Fruit fly (Drosophila melanogaster) whole organism, embryonic: ENCODE measurements around the gene CG31867.

Source experiments
- Adf1 ChIP-seq: fragments of 200-800 bp; sonication (Bioruptor generic); IDR thresholded peaks from 2 replicates; pipeline ENCODE4 v1.3.6; 2022; ENCODE audit warnings: missing biosample characterization, missing genetic modification characterization
- CG11723 ChIP-seq: fragments of 200-800 bp; sonication (Bioruptor generic); optimal IDR thresholded peaks from 2 replicates; lab custom pipeline; 2017; ENCODE audit warnings: missing biosample characterization, mild to moderate bottlenecking, missing genetic modification characterization
- CG12071 ChIP-seq: fragments of 200-800 bp; sonication (Bioruptor generic); optimal IDR thresholded peaks from 3 replicates; lab custom pipeline; 2018; ENCODE audit warnings: missing biosample characterization, mild to moderate bottlenecking, missing genetic modification characterization
- CG1529 ChIP-seq: fragments of 200-800 bp; sonication (Bioruptor generic); optimal IDR thresholded peaks from 3 replicates; lab custom pipeline; 2018; ENCODE audit warnings: missing biosample characterization, missing genetic modification characterization
- CG1603 ChIP-seq: fragments of 200-800 bp; sonication (Bioruptor generic); optimal IDR thresholded peaks from 2 replicates; lab custom pipeline; 2019; ENCODE audit warnings: missing biosample characterization, mild to moderate bottlenecking, missing genetic modification characterization, moderate library complexity
- CG17186 ChIP-seq: fragments of 200-800 bp; sonication (Bioruptor generic); optimal IDR thresholded peaks from 3 replicates; lab custom pipeline; 2017; ENCODE audit warnings: missing biosample characterization, missing genetic modification reagents, missing genetic modification characterization
- CG31441 ChIP-seq: fragments of 200-800 bp; sonication (Bioruptor generic); IDR thresholded peaks from 2 replicates; pipeline ENCODE4 v1.3.6; 2022; ENCODE audit warnings: missing biosample characterization, missing genetic modification characterization
- CG34376 ChIP-seq: fragments of 200-800 bp; sonication (Bioruptor generic); optimal IDR thresholded peaks from 2 replicates; lab custom pipeline; 2018; ENCODE audit warnings: missing biosample characterization, mild to moderate bottlenecking, missing genetic modification characterization
- CG3847 ChIP-seq: fragments of 200-800 bp; sonication (Bioruptor generic); IDR thresholded peaks from 2 replicates; pipeline ENCODE4 v1.3.6; 2022; ENCODE audit warnings: missing biosample characterization, missing genetic modification characterization
- CG4360 ChIP-seq: fragments of 200-800 bp; sonication (Bioruptor generic); IDR thresholded peaks from 2 replicates; pipeline ENCODE4 v1.3.6; 2022; ENCODE audit warnings: missing biosample characterization, missing genetic modification characterization
- CG6683 ChIP-seq: fragments of 200-800 bp; sonication (Bioruptor generic); optimal IDR thresholded peaks from 2 replicates; lab custom pipeline; 2017; ENCODE audit warnings: missing biosample characterization, mild to moderate bottlenecking, missing genetic modification characterization, missing genetic modification reagents
- CG7271 ChIP-seq: fragments of 200-800 bp; sonication (Bioruptor generic); optimal IDR thresholded peaks from 2 replicates; lab custom pipeline; 2018; ENCODE audit warnings: missing biosample characterization, mild to moderate bottlenecking, missing genetic modification characterization, moderate library complexity
- Dfd ChIP-seq, 2 experiments: fragments of >200 bp; optimal IDR thresholded peaks; 2 replicates each; lab custom pipeline; 2017; ENCODE audit warnings: missing biosample characterization in 2 of 2, missing genetic modification characterization in 2 of 2
- Drgx ChIP-seq: fragments of 200-800 bp; sonication (Bioruptor generic); IDR thresholded peaks from 2 replicates; pipeline ENCODE4 v1.3.6; 2022; ENCODE audit warnings: missing biosample characterization, missing genetic modification characterization
- HLH4C ChIP-seq: fragments of 200-800 bp; sonication (Bioruptor generic); IDR thresholded peaks from 3 replicates; pipeline ENCODE4 v1.3.6; 2022; ENCODE audit warnings: missing biosample characterization, missing genetic modification characterization; ENCODE audit not compliant: partially characterized antibody
- Lim3 ChIP-seq: fragments of 200-800 bp; sonication (Bioruptor generic); IDR thresholded peaks from 2 replicates; pipeline ENCODE4 v1.3.6; 2022; ENCODE audit warnings: missing biosample characterization, missing genetic modification characterization
- Myb ChIP-seq: fragments of 200-800 bp; sonication (Bioruptor generic); optimal IDR thresholded peaks from 2 replicates; lab custom pipeline; 2016; ENCODE audit warnings: missing biosample characterization, missing genetic modification characterization
- Nf-YB ChIP-seq: fragments of 200-800 bp; sonication (Bioruptor generic); optimal IDR thresholded peaks from 3 replicates; lab custom pipeline; 2019; ENCODE audit warnings: missing biosample characterization, mild to moderate bottlenecking, missing genetic modification characterization, moderate library complexity
- Pdp1 ChIP-seq, 2 experiments: fragments of 200-800 bp; sonication (Bioruptor generic); optimal IDR thresholded peaks; 3 replicates each; lab custom pipeline; 2016; ENCODE audit warnings: missing biosample characterization in 2 of 2, missing genetic modification characterization in 2 of 2, mild to moderate bottlenecking in 1 of 2, moderate library complexity in 1 of 2
- Side ChIP-seq: fragments of 200-800 bp; sonication (Bioruptor generic); optimal IDR thresholded peaks from 2 replicates; lab custom pipeline; 2016; ENCODE audit warnings: missing biosample characterization, missing genetic modification characterization
- Spps ChIP-seq: fragments of 200-800 bp; sonication (Bioruptor generic); optimal IDR thresholded peaks from 2 replicates; lab custom pipeline; 2018; ENCODE audit warnings: missing biosample characterization, mild to moderate bottlenecking, missing genetic modification characterization
- Sry-δ ChIP-seq: fragments of 200-800 bp; sonication (Bioruptor generic); optimal IDR thresholded peaks from 2 replicates; lab custom pipeline; 2016; ENCODE audit warnings: missing biosample characterization, missing genetic modification characterization
- Tbp ChIP-seq: fragments of >200 bp; optimal IDR thresholded peaks from 2 replicates; lab custom pipeline; 2018; ENCODE audit warnings: missing biosample characterization, missing genetic modification characterization
- Xrp1 ChIP-seq: fragments of 200-800 bp; sonication (Bioruptor generic); IDR thresholded peaks from 2 replicates; pipeline ENCODE4 v1.3.6; 2022; ENCODE audit warnings: missing biosample characterization, missing genetic modification characterization
- al ChIP-seq: fragments of 200-800 bp; sonication (Bioruptor generic); IDR thresholded peaks from 2 replicates; pipeline ENCODE4 v1.3.6; 2022; ENCODE audit warnings: missing biosample characterization, missing genetic modification characterization
- cg ChIP-seq: fragments of 200-800 bp; sonication (Bioruptor generic); optimal IDR thresholded peaks from 3 replicates; lab custom pipeline; 2019; ENCODE audit warnings: missing biosample characterization, mild to moderate bottlenecking, missing genetic modification characterization, moderate library complexity
- corto ChIP-seq: fragments of 200-800 bp; sonication (Bioruptor generic); optimal IDR thresholded peaks from 2 replicates; lab custom pipeline; 2016; ENCODE audit warnings: missing biosample characterization, mild to moderate bottlenecking, missing genetic modification characterization, moderate library complexity
- crp ChIP-seq, 2 experiments: fragments of 200-800 bp; sonication (Bioruptor generic); optimal IDR thresholded peaks; 2 replicates in 1 of 2; 3 replicates in 1 of 2; lab custom pipeline; 2017; ENCODE audit warnings: missing biosample characterization in 2 of 2, missing genetic modification characterization in 2 of 2, mild to moderate bottlenecking in 1 of 2, moderate library complexity in 1 of 2
- dati ChIP-seq: fragments of 200-800 bp; sonication (Bioruptor generic); IDR thresholded peaks from 2 replicates; pipeline ENCODE4 v1.3.6; 2022; ENCODE audit warnings: missing biosample characterization, missing genetic modification characterization
- disco-r ChIP-seq: fragments of 200-800 bp; sonication (Bioruptor generic); optimal IDR thresholded peaks from 2 replicates; lab custom pipeline; 2016; ENCODE audit warnings: missing biosample characterization, missing genetic modification characterization
- ewg ChIP-seq: fragments of 200-800 bp; sonication (Bioruptor generic); optimal IDR thresholded peaks from 3 replicates; lab custom pipeline; 2017; ENCODE audit warnings: mild to moderate bottlenecking, missing biosample characterization, missing genetic modification reagents, missing genetic modification characterization
- gem ChIP-seq: fragments of 200-800 bp; sonication (Bioruptor generic); optimal IDR thresholded peaks from 2 replicates; lab custom pipeline; 2019; ENCODE audit warnings: missing biosample characterization, mild to moderate bottlenecking, missing genetic modification characterization, moderate library complexity
- ken ChIP-seq: fragments of 200-800 bp; sonication (Bioruptor generic); IDR thresholded peaks from 3 replicates; pipeline ENCODE4 v1.3.6; 2022; ENCODE audit warnings: missing biosample characterization, missing genetic modification characterization
- lov ChIP-seq, 2 experiments: fragments of 200-800 bp in 1 of 2; fragments of >200 bp in 1 of 2; sonication (Bioruptor generic) in 1 of 2; IDR thresholded peaks in 1 of 2; optimal IDR thresholded peaks in 1 of 2; 2 replicates in 1 of 2; 3 replicates in 1 of 2; pipeline versions ENCODE4 v1.3.6 to Lab custom; 2017 to 2022; ENCODE audit warnings: missing biosample characterization in 1 of 2, missing genetic modification characterization in 1 of 2
- mld ChIP-seq: fragments of 200-800 bp; sonication (Bioruptor generic); IDR thresholded peaks from 3 replicates; pipeline ENCODE4 v1.3.6; 2022; ENCODE audit warnings: missing biosample characterization, missing genetic modification characterization; ENCODE audit not compliant: partially characterized antibody
- nerfin-1 ChIP-seq: fragments of 200-800 bp; sonication (Bioruptor generic); optimal IDR thresholded peaks from 3 replicates; lab custom pipeline; 2019; ENCODE audit warnings: missing biosample characterization, mild to moderate bottlenecking, missing genetic modification characterization, moderate library complexity
- nerfin-2 ChIP-seq: fragments of 200-800 bp; sonication (Bioruptor generic); IDR thresholded peaks from 2 replicates; pipeline ENCODE4 v1.3.6; 2022; ENCODE audit warnings: missing biosample characterization, missing genetic modification characterization; ENCODE audit not compliant: partially characterized antibody
- nom ChIP-seq: fragments of 200-800 bp; sonication (Bioruptor generic); optimal IDR thresholded peaks from 2 replicates; lab custom pipeline; 2017; ENCODE audit warnings: missing biosample characterization, missing genetic modification characterization, mild to moderate bottlenecking, moderate library complexity, missing genetic modification reagents
- pnt ChIP-seq: fragments of 200-800 bp; sonication (Bioruptor generic); optimal IDR thresholded peaks from 3 replicates; lab custom pipeline; 2016; ENCODE audit warnings: missing biosample characterization, missing genetic modification characterization
- prd ChIP-seq, 3 experiments: fragments of >200 bp in 2 of 3; fragments of 200-800 bp in 1 of 3; sonication (Bioruptor generic) in 1 of 3; optimal IDR thresholded peaks in 2 of 3; IDR thresholded peaks in 1 of 3; 2 replicates in 2 of 3; 3 replicates in 1 of 3; pipeline versions ENCODE4 v1.3.6 to Lab custom; 2017 to 2022; ENCODE audit warnings: missing biosample characterization in 1 of 3, missing genetic modification characterization in 1 of 3
- sc ChIP-seq, 3 experiments: fragments of >200 bp in 2 of 3; fragments of 200-800 bp in 1 of 3; sonication (Bioruptor generic) in 1 of 3; optimal IDR thresholded peaks; 2 replicates in 2 of 3; 3 replicates in 1 of 3; lab custom pipeline; 2017; ENCODE audit warnings: mild to moderate bottlenecking in 1 of 3, missing biosample characterization in 1 of 3, missing genetic modification characterization in 1 of 3, missing genetic modification reagents in 1 of 3
- sens ChIP-seq: fragments of 200-800 bp; sonication (Bioruptor generic); peaks from one replicate; lab custom pipeline; 2016; ENCODE audit warnings: missing biosample characterization, missing genetic modification characterization
- so ChIP-seq: fragments of 200-800 bp; sonication (Bioruptor generic); IDR thresholded peaks from 3 replicates; pipeline ENCODE4 v1.3.6; 2022; ENCODE audit warnings: missing biosample characterization, missing genetic modification characterization

Gene CG31867

dm6 chr2L:11178826-11179391 lies 33.7 kb upstream of the CG31867 start, which contains the start of gene Boh2 (continued):
- peak; percentile 4 for TF ChIP-seq Myb
- peak; percentile 26 for TF ChIP-seq CG1603 (tag; lab: Kevin White, UChicago)
- no peak for TF ChIP-seq CG7271 (tag; lab: Kevin White, UChicago)
- TF ChIP-seq Dfd (GFP tag; optimal IDR thresholded peaks at IDR 0.05; lab: Kevin White, UChicago): no peak
- TF ChIP-seq prd (optimal IDR thresholded peaks at IDR 0.05; lab: Kevin White, UChicago): no peak
- TF ChIP-seq prd (GFP tag; IDR thresholded peaks at IDR 0.05; lab: Robert Waterston, UW): no peak
- TF ChIP-seq CG34376: no peak
- no peak for TF ChIP-seq disco-r
- TF ChIP-seq gem: no peak
- no peak for TF ChIP-seq crp (GFP tag; optimal IDR thresholded peaks at IDR 0.05; lab: Kevin White, UChicago)
- no peak for TF ChIP-seq Spps (tag; lab: Kevin White, UChicago)
- TF ChIP-seq Lim3: no peak
- no peak for TF ChIP-seq CG1529
- no peak for TF ChIP-seq HLH4C (GFP tag; lab: Robert Waterston, UW)
- TF ChIP-seq CG17186: peak; percentile 61
- no peak for TF ChIP-seq Side
- TF ChIP-seq CG11723 (GFP tag; lab: Kevin White, UChicago): no peak
- no peak for TF ChIP-seq pnt (GFP tag; lab: Kevin White, UChicago)
- TF ChIP-seq nerfin-1 (tag; lab: Kevin White, UChicago): peak; percentile 33
- TF ChIP-seq CG12071: no peak
- no peak for TF ChIP-seq Pdp1 (GFP tag; optimal IDR thresholded peaks at IDR 0.05; lab: Kevin White, UChicago)
- no peak for TF ChIP-seq dati (GFP tag; lab: Robert Waterston, UW)
- peak; percentile 32 for TF ChIP-seq Sry-δ (GFP tag; lab: Kevin White, UChicago)
- TF ChIP-seq CG6683: no peak
- no peak for TF ChIP-seq Tbp (GFP tag; lab: Kevin White, UChicago)
- no peak for TF ChIP-seq Nf-YB (GFP tag; lab: Kevin White, UChicago)
- TF ChIP-seq Xrp1 (GFP tag; lab: Robert Waterston, UW): no peak

- TF ChIP-seq sc (optimal IDR thresholded peaks at IDR 0.05; lab: Kevin White, UChicago): no peak
- no peak for TF ChIP-seq sc (GFP tag; optimal IDR thresholded peaks at IDR 0.05; lab: Kevin White, UChicago)
- 0 out of 2 replicates have a peak, but pooled peaks have one; percentile 4 for TF ChIP-seq CG3847 (GFP tag; lab: Robert Waterston, UW)
- no peak for TF ChIP-seq al
- TF ChIP-seq nerfin-2 (GFP tag; lab: Robert Waterston, UW): 0 out of 2 replicates have a peak, but pooled peaks have one; percentile 14
- TF ChIP-seq Lim3: no peak
Observed at dm6 chr2L:11178334-11178733, 33.1 kb upstream of the CG31867 start.

DNA sequence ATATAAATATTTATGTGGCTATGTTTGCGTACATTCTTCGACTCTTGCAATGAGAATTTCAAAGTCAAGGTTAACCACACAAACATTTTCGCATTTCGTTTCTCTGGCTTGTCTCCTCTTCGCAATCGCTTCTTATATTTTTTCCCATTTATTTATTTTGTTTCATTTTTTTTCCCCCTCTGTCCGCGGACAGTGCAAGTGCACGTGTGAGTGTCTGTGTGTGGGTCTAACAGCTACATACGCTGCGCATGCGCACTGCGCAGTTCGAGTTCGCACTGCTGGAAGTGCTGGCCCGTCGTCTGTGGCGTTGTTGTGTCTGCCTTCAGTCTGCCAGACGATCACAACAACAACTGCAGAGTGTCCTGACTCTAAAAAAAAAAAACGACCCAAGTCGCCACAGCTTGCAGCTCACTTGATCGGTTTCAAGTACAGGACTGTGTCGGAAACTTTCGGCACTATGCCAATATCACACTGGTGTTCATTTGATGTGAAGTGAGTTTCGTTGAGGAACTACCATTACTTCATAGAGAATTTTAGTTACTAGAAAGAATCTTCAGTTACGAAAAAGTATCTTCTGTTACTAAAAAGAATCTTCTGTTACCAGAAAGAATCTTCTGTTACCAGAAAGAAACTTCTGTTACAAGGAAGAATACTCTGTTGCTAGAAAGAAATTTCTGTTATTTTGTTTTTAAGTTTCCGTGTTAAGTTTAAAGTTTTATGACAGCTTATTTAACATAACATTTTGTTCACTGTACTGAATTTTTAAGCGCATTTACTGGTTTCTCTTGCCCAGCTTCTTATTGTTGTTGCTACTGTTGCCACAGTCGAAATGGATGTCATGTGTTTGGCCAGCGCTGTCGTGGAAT lies 30.4 kb upstream of the CG31867 start:
- TF ChIP-seq ewg (GFP tag; lab: Kevin White, UChicago): peak; percentile 9
- TF ChIP-seq sens (GFP tag; lab: Kevin White, UChicago): peak; percentile 11
- TF ChIP-seq Lim3: no peak
- TF ChIP-seq so: no peak
- peak; percentile 57; the same call in 1 of the 2 replicates for TF ChIP-seq CG4360 (GFP tag; lab: Robert Waterston, UW)
- TF ChIP-seq Drgx (GFP tag; lab: Robert Waterston, UW): peak; percentile 44
- TF ChIP-seq cg (GFP tag; lab: Kevin White, UChicago): peak; percentile 2
- 0 out of 3 replicates have a peak, but pooled peaks have one; percentile 6 for TF ChIP-seq mld (GFP tag; lab: Robert Waterston, UW)
- no peak for TF ChIP-seq CG31441 (GFP tag; lab: Robert Waterston, UW)
- no peak for TF ChIP-seq CG34376
- TF ChIP-seq corto: peak; percentile 8
- TF ChIP-seq Adf1: no peak
- TF ChIP-seq nerfin-1 (tag; lab: Kevin White, UChicago): no peak
- TF ChIP-seq nom: peak; percentile 41
- no peak for TF ChIP-seq lov (optimal IDR thresholded peaks at IDR 0.05; lab: Kevin White, UChicago)
- 0 out of 3 replicates have a peak, but pooled peaks have one; percentile 21 for TF ChIP-seq lov (GFP tag; IDR thresholded peaks at IDR 0.05; lab: Robert Waterston, UW)
- TF ChIP-seq ken (GFP tag; lab: Robert Waterston, UW): no peak
- TF ChIP-seq CG6683: no peak
- TF ChIP-seq, all 482 proteins: peak for 9
